Worm (Caenorhabditis elegans) whole organism, young adult: ENCODE results near the gene B0336.7.

Source experiments
- F22D6.2 ChIP-seq: sonication (generic microtip); optimal IDR thresholded peaks from 2 replicates; lab custom pipeline; 2016; ENCODE audit warnings: mild to moderate bottlenecking, missing genetic modification characterization, missing compliant biosample characterization
- dpff-1 ChIP-seq: sonication (generic microtip); optimal IDR thresholded peaks from 2 replicates; lab custom pipeline; 2017; ENCODE audit warnings: mild to moderate bottlenecking, missing genetic modification characterization, missing compliant biosample characterization
- ets-4 ChIP-seq: fragments of 200-800 bp; sonication (Bioruptor generic); optimal IDR thresholded peaks from 2 replicates; lab custom pipeline; 2018; ENCODE audit warnings: mild to moderate bottlenecking, missing genetic modification characterization, missing compliant biosample characterization
- let-526 ChIP-seq: fragments of 200-800 bp; sonication (Bioruptor generic); IDR thresholded peaks from 2 replicates; pipeline ENCODE4 v1.3.6; 2022; ENCODE audit warnings: missing genetic modification reagents, missing genetic modification characterization, missing compliant biosample characterization
- lin-35 ChIP-seq, 3 experiments: fragments of 150-350 bp in 2 of 3; sonication (generic microtip) in 1 of 3; optimal IDR thresholded peaks; 2 replicates each; lab custom pipeline; 2014 to 2018; ENCODE audit warnings: missing biosample characterization in 3 of 3, missing genetic modification characterization in 3 of 3, missing genetic modification reagents in 3 of 3
- pbrm-1 ChIP-seq: fragments of 200-800 bp; sonication (Bioruptor generic); IDR thresholded peaks from 2 replicates; pipeline ENCODE4 v1.3.6; 2022; ENCODE audit warnings: missing genetic modification reagents, missing genetic modification characterization, missing compliant biosample characterization
- pha-4 ChIP-seq: fragments of 150-350 bp; sonication (generic microtip); optimal IDR thresholded peaks from 2 replicates; lab custom pipeline; 2014; ENCODE audit warnings: missing biosample characterization, missing genetic modification reagents, missing genetic modification characterization

- TF ChIP-seq pbrm-1 = no peak
- TF ChIP-seq ets-4 (GFP tag; lab: Kevin White, UChicago) = no peak
- no peak for TF ChIP-seq F22D6.2
- TF ChIP-seq pha-4 (tag; lab: Kevin White, UChicago) = no peak
- TF ChIP-seq let-526 (GFP tag; lab: Robert Waterston, UW) = no peak
- TF ChIP-seq lin-35 (GFP tag; optimal IDR thresholded peaks at IDR 0.05; lab: Kevin White, UChicago) = no peak
- TF ChIP-seq dpff-1 (tag; lab: Kevin White, UChicago) = no peak
These were observed 37.2 kb upstream of the B0336.7 start for ce11 chrIII:5734328-5734727.
